Worm (Caenorhabditis elegans) whole organism, mixed stage, embryonic: ENCODE data around the gene F20C5.11.

Experiments
- elt-1 ChIP-seq: sonication (generic microtip); optimal IDR thresholded peaks from 2 replicates; lab custom pipeline; 2017; ENCODE audit warnings: missing genetic modification characterization, mild to moderate bottlenecking, missing compliant biosample characterization, antibody characterized with exemption, moderate library complexity, borderline replicate concordance; ENCODE audit not compliant: insufficient read depth
- lsy-2 ChIP-seq: fragments of 150-350 bp; optimal IDR thresholded peaks from 2 replicates; lab custom pipeline; 2014; ENCODE audit warnings: missing biosample characterization, missing genetic modification characterization
- nhr-76 ChIP-seq: sonication (generic microtip); optimal IDR thresholded peaks from 2 replicates; lab custom pipeline; 2017; ENCODE audit warnings: missing biosample characterization, missing genetic modification characterization
- snpc-4 ChIP-seq: fragments of 150-350 bp; optimal IDR thresholded peaks from 2 replicates; lab custom pipeline; 2014; ENCODE audit warnings: missing biosample characterization, missing genetic modification characterization
- unc-62 ChIP-seq: fragments of 150-350 bp; optimal IDR thresholded peaks from 2 replicates; lab custom pipeline; 2014; ENCODE audit warnings: missing biosample characterization, missing genetic modification reagents, missing genetic modification characterization
- ztf-11 ChIP-seq: fragments of 150-350 bp; optimal IDR thresholded peaks from 2 replicates; lab custom pipeline; 2014; ENCODE audit warnings: missing biosample characterization, missing genetic modification characterization

DNA sequence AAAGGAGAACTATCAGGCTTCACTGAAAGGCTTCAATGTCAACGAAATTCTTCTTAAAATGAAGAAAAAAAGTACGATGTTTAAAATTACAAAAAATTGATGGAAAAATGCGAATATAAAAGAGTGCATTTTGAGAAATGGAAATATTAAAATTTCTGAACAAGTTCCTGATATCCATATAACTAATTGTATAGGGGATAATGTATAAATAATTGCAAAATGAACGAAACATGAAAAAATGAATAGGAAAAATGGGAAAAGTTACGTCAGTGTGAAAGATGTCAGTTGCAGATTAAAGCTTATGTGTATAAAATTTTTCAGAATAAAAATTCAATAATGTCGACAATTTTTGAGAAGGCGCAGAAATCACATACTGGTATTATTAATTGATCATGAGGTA lies 53.8 kb downstream of the F20C5.11 start:
- TF ChIP-seq unc-62 (GFP tag; lab: Kevin White, UChicago) (no peak), ztf-11 (tag; lab: Kevin White, UChicago) (no peak), snpc-4 (tag; lab: Kevin White, UChicago) (no peak), lsy-2 (tag; lab: Kevin White, UChicago) (no peak), nhr-76 (no peak), elt-1 (tag; lab: Kevin White, UChicago) (no peak)
